Worm (Caenorhabditis elegans) whole organism, young adult: ENCODE results near the gene ddo-2.

ENCODE experiments used
- B0035.1 ChIP-seq: sonication (generic microtip); optimal IDR thresholded peaks from 2 replicates; lab custom pipeline; 2016; ENCODE audit warnings: missing genetic modification characterization, mild to moderate bottlenecking, missing compliant biosample characterization, missing genotype, missing genetic modification reagents
- B0261.1 ChIP-seq: sonication (generic microtip); optimal IDR thresholded peaks from 2 replicates; lab custom pipeline; 2016; ENCODE audit warnings: mild to moderate bottlenecking, missing genetic modification characterization, moderate library complexity, missing compliant biosample characterization
- F49E8.2 ChIP-seq: sonication (generic microtip); optimal IDR thresholded peaks from 3 replicates; lab custom pipeline; 2017; ENCODE audit warnings: missing genetic modification characterization, mild to moderate bottlenecking, missing compliant biosample characterization, antibody characterized with exemption, moderate library complexity; ENCODE audit not compliant: insufficient read depth
- F52B5.7 ChIP-seq: sonication (generic microtip); optimal IDR thresholded peaks from 2 replicates; lab custom pipeline; 2016; ENCODE audit warnings: mild to moderate bottlenecking, missing genetic modification characterization, missing compliant biosample characterization
- F57A8.1 ChIP-seq: fragments of 200-800 bp; sonication (Bioruptor generic); optimal IDR thresholded peaks from 2 replicates; lab custom pipeline; 2018; ENCODE audit warnings: mild to moderate bottlenecking, missing genetic modification characterization, moderate library complexity, missing compliant biosample characterization
- F57C9.4 ChIP-seq: sonication (generic microtip); optimal IDR thresholded peaks from 2 replicates; lab custom pipeline; 2017; ENCODE audit warnings: mild to moderate bottlenecking, missing genetic modification characterization, missing compliant biosample characterization
- K11D2.4 ChIP-seq: fragments of 200-800 bp; sonication (Bioruptor generic); IDR thresholded peaks from 2 replicates; pipeline ENCODE4 v1.3.6; 2022; ENCODE audit warnings: missing genetic modification reagents, missing genetic modification characterization, missing compliant biosample characterization
- Y56A3A.18 ChIP-seq: fragments of 200-800 bp; sonication (Bioruptor generic); IDR thresholded peaks from 2 replicates; pipeline ENCODE4 v1.3.6; 2022; ENCODE audit warnings: missing genetic modification reagents, missing genetic modification characterization, missing compliant biosample characterization
- Y95B8A.8 ChIP-seq: fragments of 200-800 bp; sonication (Bioruptor generic); IDR thresholded peaks from 2 replicates; pipeline ENCODE4 v1.3.6; 2022; ENCODE audit warnings: missing genetic modification reagents, missing genetic modification characterization, missing compliant biosample characterization
- ama-1 ChIP-seq, 3 experiments: fragments of 150-350 bp in 1 of 3; sonication (generic microtip) in 2 of 3; optimal IDR thresholded peaks; 2 replicates each; lab custom pipeline; 2014 to 2018; ENCODE audit warnings: missing biosample characterization in 2 of 3, missing genetic modification characterization in 2 of 3, missing genetic modification reagents in 2 of 3
- athp-1 ChIP-seq: sonication (generic microtip); optimal IDR thresholded peaks from 2 replicates; lab custom pipeline; 2017; ENCODE audit warnings: mild to moderate bottlenecking, missing genetic modification characterization, missing compliant biosample characterization
- attf-3 ChIP-seq: fragments of 200-800 bp; sonication (Bioruptor generic); conservative IDR thresholded peaks from 2 replicates; pipeline ENCODE4 v1.3.6; 2022; ENCODE audit warnings: missing genetic modification reagents, missing genetic modification characterization, missing compliant biosample characterization
- ceh-100 ChIP-seq: fragments of 200-800 bp; sonication (Bioruptor generic); IDR thresholded peaks from 2 replicates; pipeline ENCODE4 v1.3.6; 2022; ENCODE audit warnings: missing genetic modification reagents, missing genetic modification characterization, missing compliant biosample characterization
- ceh-27 ChIP-seq: fragments of 200-800 bp; sonication (Bioruptor generic); optimal IDR thresholded peaks from 2 replicates; lab custom pipeline; 2018; ENCODE audit warnings: mild to moderate bottlenecking, missing genetic modification characterization, moderate library complexity, missing compliant biosample characterization
- ceh-40 ChIP-seq: fragments of 200-800 bp; sonication (Bioruptor generic); IDR thresholded peaks from 2 replicates; pipeline ENCODE4 v1.3.6; 2022; ENCODE audit warnings: missing genetic modification characterization, missing compliant biosample characterization
- ceh-91 ChIP-seq: fragments of 200-800 bp; sonication (Bioruptor generic); IDR thresholded peaks from 2 replicates; pipeline ENCODE4 v1.3.6; 2022; ENCODE audit warnings: missing genetic modification reagents, missing genetic modification characterization, missing compliant biosample characterization
- chd-7 ChIP-seq: sonication (generic microtip); optimal IDR thresholded peaks from 2 replicates; lab custom pipeline; 2016; ENCODE audit warnings: mild to moderate bottlenecking, missing genetic modification characterization, moderate library complexity, missing compliant biosample characterization
- dox-1 ChIP-seq: fragments of 200-800 bp; sonication (Bioruptor generic); IDR thresholded peaks from 2 replicates; pipeline ENCODE4 v1.3.6; 2022; ENCODE audit warnings: missing genetic modification reagents, missing genetic modification characterization, missing compliant biosample characterization
- efl-1 ChIP-seq: fragments of 150-350 bp; optimal IDR thresholded peaks from 2 replicates; lab custom pipeline; 2014; ENCODE audit warnings: missing biosample characterization, missing genetic modification reagents, missing genetic modification characterization
- egrh-3 ChIP-seq: fragments of 200-800 bp; sonication (Bioruptor generic); IDR thresholded peaks from 2 replicates; pipeline ENCODE4 v1.3.6; 2022; ENCODE audit warnings: missing genetic modification reagents, missing genetic modification characterization, missing compliant biosample characterization
- ekl-4 ChIP-seq: fragments of 200-800 bp; sonication (Bioruptor generic); IDR thresholded peaks from 2 replicates; pipeline ENCODE4 v1.3.6; 2022; ENCODE audit warnings: missing genetic modification reagents, missing genetic modification characterization, missing compliant biosample characterization
- ets-4 ChIP-seq: fragments of 200-800 bp; sonication (Bioruptor generic); optimal IDR thresholded peaks from 2 replicates; lab custom pipeline; 2018; ENCODE audit warnings: mild to moderate bottlenecking, missing genetic modification characterization, missing compliant biosample characterization
- fkh-3 ChIP-seq: sonication (generic microtip); optimal IDR thresholded peaks from 2 replicates; lab custom pipeline; 2016; ENCODE audit warnings: mild to moderate bottlenecking, missing genetic modification characterization, missing compliant biosample characterization
- gei-17 ChIP-seq: fragments of 200-800 bp; sonication (Bioruptor generic); optimal IDR thresholded peaks from 2 replicates; lab custom pipeline; 2018; ENCODE audit warnings: mild to moderate bottlenecking, missing genetic modification characterization, missing compliant biosample characterization
- hlh-12 ChIP-seq: sonication (generic microtip); optimal IDR thresholded peaks from 2 replicates; lab custom pipeline; 2016; ENCODE audit warnings: missing genetic modification characterization, missing compliant biosample characterization
- hmg-20 ChIP-seq: fragments of 200-800 bp; sonication (Bioruptor generic); IDR thresholded peaks from 2 replicates; pipeline ENCODE4 v1.3.6; 2022; ENCODE audit warnings: missing genetic modification reagents, missing genetic modification characterization, missing compliant biosample characterization
- let-607 ChIP-seq, 2 experiments: fragments of 200-800 bp in 1 of 2; sonication (Bioruptor generic) in 1 of 2; sonication (generic microtip) in 1 of 2; optimal IDR thresholded peaks; 2 replicates each; lab custom pipeline; 2016 to 2018; ENCODE audit warnings: mild to moderate bottlenecking in 2 of 2, missing compliant biosample characterization in 2 of 2, missing genetic modification characterization in 2 of 2, moderate library complexity in 2 of 2, missing genotype in 1 of 2
- lin-35 ChIP-seq, 3 experiments: fragments of 150-350 bp in 2 of 3; sonication (generic microtip) in 1 of 3; optimal IDR thresholded peaks; 2 replicates each; lab custom pipeline; 2014 to 2018; ENCODE audit warnings: missing biosample characterization in 3 of 3, missing genetic modification characterization in 3 of 3, missing genetic modification reagents in 3 of 3
- lin-54 ChIP-seq: fragments of 200-800 bp; sonication (Bioruptor generic); optimal IDR thresholded peaks from 2 replicates; lab custom pipeline; 2018; ENCODE audit warnings: mild to moderate bottlenecking, missing genetic modification characterization, missing compliant biosample characterization
- lsy-27 ChIP-seq: sonication (generic microtip); optimal IDR thresholded peaks from 2 replicates; lab custom pipeline; 2017; ENCODE audit warnings: missing genetic modification characterization, mild to moderate bottlenecking, missing compliant biosample characterization, antibody characterized with exemption, missing genotype, borderline replicate concordance; ENCODE audit not compliant: insufficient read depth
- madf-3 ChIP-seq: fragments of 200-800 bp; sonication (Bioruptor generic); IDR thresholded peaks from 2 replicates; pipeline ENCODE4 v1.3.6; 2022; ENCODE audit warnings: missing genetic modification reagents, missing genetic modification characterization, missing compliant biosample characterization
- madf-6 ChIP-seq: fragments of 200-800 bp; sonication (Bioruptor generic); IDR thresholded peaks from 2 replicates; pipeline ENCODE4 v1.3.6; 2022; ENCODE audit warnings: missing genetic modification reagents, missing genetic modification characterization, missing compliant biosample characterization
- mes-4 ChIP-seq: sonication (generic microtip); optimal IDR thresholded peaks from 2 replicates; lab custom pipeline; 2016; ENCODE audit warnings: missing genotype, missing genetic modification characterization, missing compliant biosample characterization
- nfya-1 ChIP-seq: sonication (generic microtip); optimal IDR thresholded peaks from 2 replicates; lab custom pipeline; 2017; ENCODE audit warnings: antibody characterized with exemption, missing compliant biosample characterization, missing genetic modification characterization, borderline replicate concordance; ENCODE audit not compliant: insufficient read depth
- nhr-179 ChIP-seq: sonication (generic microtip); optimal IDR thresholded peaks from 2 replicates; lab custom pipeline; 2016; ENCODE audit warnings: mild to moderate bottlenecking, missing genetic modification characterization, missing compliant biosample characterization
- nhr-27 ChIP-seq: fragments of 200-800 bp; sonication (Bioruptor generic); optimal IDR thresholded peaks from 2 replicates; lab custom pipeline; 2018; ENCODE audit warnings: mild to moderate bottlenecking, missing genetic modification characterization, moderate library complexity, missing compliant biosample characterization
- nhr-80 ChIP-seq: sonication (generic microtip); optimal IDR thresholded peaks from 2 replicates; lab custom pipeline; 2016; ENCODE audit warnings: missing genetic modification characterization, missing compliant biosample characterization
- snpc-1.3 ChIP-seq: sonication (generic microtip); optimal IDR thresholded peaks from 2 replicates; lab custom pipeline; 2017; ENCODE audit warnings: missing genetic modification characterization, mild to moderate bottlenecking, missing compliant biosample characterization, antibody characterized with exemption, moderate library complexity, missing genotype, missing genetic modification reagents; ENCODE audit not compliant: insufficient read depth
- somi-1 ChIP-seq: fragments of 200-800 bp; sonication (Bioruptor generic); optimal IDR thresholded peaks from 2 replicates; lab custom pipeline; 2018; ENCODE audit warnings: mild to moderate bottlenecking, missing genetic modification characterization, missing compliant biosample characterization
- tlf-1 ChIP-seq: fragments of 200-800 bp; sonication (Bioruptor generic); optimal IDR thresholded peaks from 2 replicates; lab custom pipeline; 2018; ENCODE audit warnings: mild to moderate bottlenecking, missing genetic modification characterization, missing compliant biosample characterization
- unc-62 ChIP-seq: fragments of 150-350 bp; optimal IDR thresholded peaks from 2 replicates; lab custom pipeline; 2014; ENCODE audit warnings: missing biosample characterization, missing genetic modification reagents, missing genetic modification characterization
- zfh-2 ChIP-seq: fragments of 200-800 bp; sonication (Bioruptor generic); conservative IDR thresholded peaks from 2 replicates; pipeline ENCODE4 v1.3.6; 2022; ENCODE audit warnings: missing genetic modification reagents, missing genetic modification characterization, missing compliant biosample characterization
- ztf-3 ChIP-seq: fragments of 200-800 bp; sonication (Bioruptor generic); optimal IDR thresholded peaks from 2 replicates; lab custom pipeline; 2018; ENCODE audit warnings: mild to moderate bottlenecking, missing genetic modification characterization, missing compliant biosample characterization

ddo-2 gene

DNA sequence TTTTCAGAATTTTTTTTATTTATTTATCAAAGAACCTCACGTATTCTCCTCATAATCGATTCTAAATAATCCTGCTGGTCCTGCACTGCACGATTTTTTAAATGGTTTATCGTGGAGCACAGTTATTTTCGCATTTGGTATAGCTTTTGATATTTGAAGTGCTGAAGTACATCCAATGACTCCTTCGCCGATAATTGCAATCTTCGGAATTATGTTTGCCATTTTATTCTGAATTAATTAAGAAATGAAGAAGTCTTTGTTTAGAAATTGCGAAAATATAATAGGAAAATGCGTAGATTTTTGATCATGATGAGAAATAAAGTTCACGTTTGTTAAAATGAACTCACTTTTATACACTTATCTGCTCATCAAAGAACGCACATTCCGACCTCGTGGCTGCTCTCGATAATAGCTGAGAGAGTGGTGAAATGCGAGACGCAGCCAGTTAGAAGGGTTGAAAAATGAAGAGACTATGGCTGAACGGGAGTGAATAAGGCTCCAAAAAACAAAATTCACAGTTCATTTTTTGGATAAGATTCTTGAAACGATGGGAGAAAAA lies 621 bp downstream of the ddo-2 start (continued):
- TF ChIP-seq lsy-27 (tag; lab: Kevin White, UChicago) (no peak), B0261.1 (tag; lab: Kevin White, UChicago) (no peak), attf-3 (no peak), tlf-1 (GFP tag; lab: Kevin White, UChicago) (peak; percentile 13), efl-1 (GFP tag; lab: Kevin White, UChicago) (no peak), somi-1 (GFP tag; lab: Kevin White, UChicago) (peak; percentile 50), hmg-20 (GFP tag; lab: Robert Waterston, UW) (no peak), lin-54 (peak; percentile 9), hlh-12 (tag; lab: Kevin White, UChicago) (no peak), gei-17 (GFP tag; lab: Kevin White, UChicago) (no peak), ekl-4 (GFP tag; lab: Robert Waterston, UW) (no peak; the same call in 1 of the 2 replicates), F52B5.7 (tag; lab: Kevin White, UChicago) (no peak), F49E8.2 (tag; lab: Kevin White, UChicago) (no peak), Y56A3A.18 (0 out of 2 replicates have a peak, but pooled peaks have one; percentile 29), egrh-3 (GFP tag; lab: Robert Waterston, UW) (no peak), mes-4 (tag; lab: Kevin White, UChicago) (no peak), K11D2.4 (GFP tag; lab: Robert Waterston, UW) (0 out of 2 replicates have a peak, but pooled peaks have one; percentile 30), chd-7 (tag; lab: Kevin White, UChicago) (peak; percentile 25), ama-1 (optimal IDR thresholded peaks at IDR 0.05; lab: Kevin White, UChicago) (peak; percentile 67), ama-1 (GFP tag; optimal IDR thresholded peaks at IDR 0.05; lab: Kevin White, UChicago) (no peak), ceh-27 (peak; percentile 52), ceh-91 (GFP tag; lab: Robert Waterston, UW) (no peak)
- TF ChIP-seq, all 124 proteins: peak for 21

DNA sequence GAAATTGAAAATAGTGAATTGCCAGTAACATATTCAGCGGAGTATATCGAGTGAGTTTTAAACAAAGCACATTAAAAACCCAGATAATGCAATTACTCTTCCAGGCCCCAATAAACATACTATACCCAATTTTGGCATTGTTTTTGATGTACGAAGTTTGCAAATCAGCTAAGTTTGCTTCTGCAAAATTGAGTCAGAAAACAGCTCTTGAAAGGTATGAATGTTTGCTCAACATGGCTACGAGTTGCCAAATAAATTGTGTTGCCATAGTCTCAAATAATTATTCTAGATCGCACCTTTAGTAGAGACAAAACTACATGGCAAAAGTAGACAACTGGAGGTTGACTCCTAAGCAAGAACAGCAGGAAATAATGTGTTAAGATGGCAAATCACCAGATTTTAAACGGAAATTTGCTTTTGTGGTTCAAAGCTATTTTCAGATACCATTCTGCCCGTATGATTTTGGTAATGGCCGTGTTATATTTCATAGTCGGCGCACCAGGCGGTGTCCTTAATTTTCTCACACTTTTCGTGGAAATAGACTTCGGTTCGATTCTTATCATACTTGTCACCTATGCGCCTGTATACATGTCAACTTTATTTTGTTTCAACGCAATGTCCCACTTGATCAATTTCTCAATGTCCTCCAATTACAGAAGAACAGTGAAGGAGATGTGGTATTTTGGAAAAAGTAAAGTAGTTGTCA lies 2.9 kb downstream of the ddo-2 start:
- peak; percentile 1 for TF ChIP-seq fkh-3 (tag; lab: Kevin White, UChicago)
- peak in 1 of 2 experiments; percentile 42 for TF ChIP-seq let-607 (tag; optimal IDR thresholded peaks at IDR 0.05; lab: Kevin White, UChicago)
- no peak for TF ChIP-seq attf-3
- TF ChIP-seq nhr-179 (tag; lab: Kevin White, UChicago): no peak
- no peak for TF ChIP-seq ceh-100
- TF ChIP-seq athp-1: peak; percentile 46
- no peak for TF ChIP-seq unc-62
- no peak for TF ChIP-seq F57A8.1 (GFP tag; lab: Kevin White, UChicago)
- TF ChIP-seq nhr-80 (tag; lab: Kevin White, UChicago): peak; percentile 58
- peak; percentile 33 for TF ChIP-seq nhr-27 (tag; lab: Kevin White, UChicago)
- TF ChIP-seq ama-1 (optimal IDR thresholded peaks at IDR 0.05; lab: Kevin White, UChicago): peak; percentile 88
- no peak for TF ChIP-seq ama-1 (GFP tag; optimal IDR thresholded peaks at IDR 0.05; lab: Kevin White, UChicago)
- no peak for TF ChIP-seq snpc-1.3 (tag; lab: Kevin White, UChicago)
- TF ChIP-seq madf-6 (GFP tag; lab: Robert Waterston, UW): peak; percentile 22; the same call in 1 of the 2 replicates
- TF ChIP-seq F52B5.7 (tag; lab: Kevin White, UChicago): peak; percentile 96
- TF ChIP-seq madf-3: 0 out of 2 replicates have a peak, but pooled peaks have one; percentile 2
- TF ChIP-seq F57C9.4 (tag; lab: Kevin White, UChicago): peak; percentile 50
- peak in 1 of 3 experiments; percentile 29 for TF ChIP-seq lin-35 (GFP tag; optimal IDR thresholded peaks at IDR 0.05; lab: Kevin White, UChicago)
- no peak for TF ChIP-seq nfya-1 (tag; lab: Kevin White, UChicago)
- peak; percentile 56 for TF ChIP-seq Y56A3A.18
- TF ChIP-seq ets-4: peak; percentile 63
- TF ChIP-seq B0035.1 (tag; lab: Kevin White, UChicago): peak; percentile 21
- 0 out of 2 replicates have a peak, but pooled peaks have one; percentile 6 for TF ChIP-seq ceh-40
- TF ChIP-seq zfh-2: no peak
- peak; percentile 63; the same call in 1 of the 2 replicates for TF ChIP-seq Y95B8A.8
- peak; percentile 22 for TF ChIP-seq ztf-3 (GFP tag; lab: Kevin White, UChicago)
- TF ChIP-seq dox-1 (GFP tag; lab: Robert Waterston, UW): peak; percentile 65
